Worm (Caenorhabditis elegans): Measurements from ENCODE around the gene col-103.

DNA sequence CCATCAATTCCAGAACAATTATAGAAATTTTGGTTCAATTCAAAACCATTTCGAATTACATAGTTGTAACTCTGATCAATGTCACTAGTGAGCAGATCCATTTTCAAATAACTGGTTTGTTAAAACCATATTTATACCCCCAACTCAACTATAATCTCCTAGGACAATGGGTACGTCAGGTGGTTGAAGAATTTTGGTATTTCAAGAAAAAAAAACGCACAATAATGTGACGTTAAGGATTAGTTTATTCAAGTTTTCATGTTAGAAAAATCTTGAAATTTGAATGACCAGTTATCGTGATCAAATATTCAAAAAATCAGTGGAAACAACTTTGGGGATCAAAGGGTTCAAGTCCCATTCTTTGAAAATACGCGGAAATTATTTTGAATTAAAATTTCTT is 32.5 kb downstream of the col-103 start, which contains the start of gene srt-24:
- TF ChIP-seq skn-1 (tag; optimal IDR thresholded peaks at IDR 0.05) = no peak
- no peak for TF ChIP-seq nhr-237 (tag; optimal IDR thresholded peaks at IDR 0.05)
- TF ChIP-seq hlh-4 (tag; optimal IDR thresholded peaks at IDR 0.05) = no peak
- no peak for TF ChIP-seq efl-1 (optimal IDR thresholded peaks at IDR 0.05)
- TF ChIP-seq efl-1 (GFP tag; optimal IDR thresholded peaks at IDR 0.05 in 1 of 2) = no peak
- TF ChIP-seq jun-1 (tag; optimal IDR thresholded peaks at IDR 0.05) = no peak
- TF ChIP-seq nhr-12 (tag; optimal IDR thresholded peaks at IDR 0.05) = no peak
- no peak for TF ChIP-seq nhr-77 (tag; optimal IDR thresholded peaks at IDR 0.05)
- TF ChIP-seq sox-4 (tag; optimal IDR thresholded peaks at IDR 0.05) = no peak
- TF ChIP-seq egl-27 (tag; optimal IDR thresholded peaks at IDR 0.05) = no peak

Measured in whole organism, L1 larva.